Fruit fly (Drosophila melanogaster) whole organism, embryonic: ENCODE data around the gene CG5435.

Experiments
- CG11504 ChIP-seq: fragments of 200-800 bp; sonication (Bioruptor generic); optimal IDR thresholded peaks from 3 replicates; lab custom pipeline; 2019; ENCODE audit warnings: missing biosample characterization, mild to moderate bottlenecking, missing genetic modification characterization, moderate library complexity
- CG15479 ChIP-seq: fragments of 200-800 bp; sonication (Bioruptor generic); optimal IDR thresholded peaks from 3 replicates; lab custom pipeline; 2019; ENCODE audit warnings: missing biosample characterization, mild to moderate bottlenecking, missing genetic modification characterization, moderate library complexity
- Camta ChIP-seq: fragments of 200-800 bp; sonication (Bioruptor generic); optimal IDR thresholded peaks from 2 replicates; lab custom pipeline; 2016; ENCODE audit warnings: missing biosample characterization, missing genetic modification characterization
- Dek ChIP-seq: fragments of 200-800 bp; sonication (Bioruptor generic); optimal IDR thresholded peaks from 3 replicates; lab custom pipeline; 2019; ENCODE audit warnings: missing biosample characterization, mild to moderate bottlenecking, missing genetic modification characterization, moderate library complexity
- GATAe ChIP-seq: fragments of 200-800 bp; sonication (Bioruptor generic); conservative IDR thresholded peaks from 2 replicates; pipeline ENCODE4 v1.3.6; 2022; ENCODE audit warnings: missing biosample characterization, missing genetic modification characterization
- Hey ChIP-seq: fragments of 200-800 bp; sonication (Bioruptor generic); optimal IDR thresholded peaks from 3 replicates; lab custom pipeline; 2018; ENCODE audit warnings: missing biosample characterization, mild to moderate bottlenecking, missing genetic modification characterization
- Poxn ChIP-seq: fragments of 200-800 bp; sonication (Bioruptor generic); IDR thresholded peaks from 2 replicates; pipeline ENCODE4 v1.3.6; 2022; ENCODE audit warnings: missing biosample characterization, missing genetic modification characterization
- Sry-β ChIP-seq: fragments of 200-800 bp; sonication (Bioruptor generic); optimal IDR thresholded peaks from 2 replicates; lab custom pipeline; 2018; ENCODE audit warnings: missing biosample characterization, mild to moderate bottlenecking, missing genetic modification characterization, moderate library complexity
- Xbp1 ChIP-seq: fragments of 200-800 bp; sonication (Bioruptor generic); optimal IDR thresholded peaks from 3 replicates; lab custom pipeline; 2016; ENCODE audit warnings: missing biosample characterization, mild to moderate bottlenecking, missing genetic modification characterization
- chinmo ChIP-seq: fragments of 200-800 bp; sonication (Bioruptor generic); IDR thresholded peaks from 4 replicates; pipeline ENCODE4 v1.3.6; 2022; ENCODE audit warnings: missing biosample characterization, missing genetic modification characterization; ENCODE audit not compliant: partially characterized antibody
- fru ChIP-seq: fragments of >200 bp; optimal IDR thresholded peaks from 2 replicates; lab custom pipeline; 2017
- h ChIP-seq: fragments of >200 bp; optimal IDR thresholded peaks from 2 replicates; lab custom pipeline; 2017
- repo ChIP-seq: fragments of 200-800 bp; sonication (Bioruptor generic); optimal IDR thresholded peaks from 2 replicates; lab custom pipeline; 2016; ENCODE audit warnings: missing biosample characterization, missing genetic modification characterization
- stc ChIP-seq: fragments of 200-800 bp; sonication (Bioruptor generic); IDR thresholded peaks from 2 replicates; pipeline ENCODE4 v1.3.6; 2022; ENCODE audit warnings: missing biosample characterization, missing genetic modification characterization

DNA sequence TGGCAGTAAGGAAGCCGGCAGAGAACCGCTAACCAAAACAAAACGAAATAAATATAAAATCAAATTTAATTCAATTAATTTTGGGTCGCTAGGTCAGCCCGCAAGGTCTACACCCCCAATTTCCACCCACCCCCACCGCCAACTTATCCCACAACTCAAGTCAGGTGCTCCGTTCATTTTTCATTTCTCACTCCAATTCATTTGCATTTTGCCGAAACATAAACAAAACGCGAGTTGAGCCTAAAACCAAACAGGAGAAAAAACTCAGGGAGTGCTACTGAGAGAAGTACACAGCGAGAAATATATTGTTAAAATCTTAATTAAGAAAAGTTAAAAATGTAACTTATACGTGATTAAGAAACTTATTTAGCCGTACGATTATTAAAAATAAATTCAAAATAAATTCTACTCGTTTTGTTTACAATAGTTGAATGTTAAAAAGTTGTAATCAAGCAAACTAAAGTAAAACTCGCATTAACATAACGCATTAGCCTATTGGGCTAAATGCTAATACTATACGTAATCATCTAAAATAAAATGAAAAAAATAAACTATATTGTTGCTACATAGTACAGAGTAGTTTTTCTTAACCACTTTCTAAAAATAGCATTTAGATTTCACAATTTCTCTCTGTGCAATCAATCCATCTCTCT is 15.1 kb downstream of the CG5435 start:
- TF ChIP-seq Camta (GFP tag; lab: Kevin White, UChicago) = no peak
- peak; percentile 66 for TF ChIP-seq CG11504 (tag; lab: Kevin White, UChicago)
- TF ChIP-seq Xbp1 (GFP tag; lab: Kevin White, UChicago) = no peak
- TF ChIP-seq fru = no peak
- no peak for TF ChIP-seq h (lab: Kevin White, UChicago)
- TF ChIP-seq Dek = no peak
- no peak for TF ChIP-seq GATAe (GFP tag; lab: Robert Waterston, UW)
- TF ChIP-seq Poxn (GFP tag; lab: Robert Waterston, UW) = no peak
- 0 out of 4 replicates have a peak, but pooled peaks have one; percentile 58 for TF ChIP-seq chinmo
- TF ChIP-seq Sry-β (GFP tag; lab: Kevin White, UChicago) = no peak
- no peak for TF ChIP-seq CG15479 (GFP tag; lab: Kevin White, UChicago)
- TF ChIP-seq Hey (tag; lab: Kevin White, UChicago) = no peak
- TF ChIP-seq stc (GFP tag; lab: Robert Waterston, UW) = no peak
- no peak for TF ChIP-seq repo (GFP tag; lab: Kevin White, UChicago)
